Fruit fly (Drosophila melanogaster): ENCODE results near the gene NimC4.
A peak's percentile ranks its signal among the peaks of the same experiment; 100 is the strongest.

NimC4 gene

dm6 chr2L:14024051-14024745, 23.2 kb upstream of the NimC4 start (continued):
- no peak for TF ChIP-seq hth (optimal IDR thresholded peaks at IDR 0.05)
- TF ChIP-seq slp2 (GFP tag; optimal IDR thresholded peaks at IDR 0.05) = peak; percentile 99
- no peak for TF ChIP-seq hbn (GFP tag; IDR thresholded peaks at IDR 0.05; ENCODE audit: partially characterized antibody)
- peak in 1 of 2 experiments; percentile 69 for TF ChIP-seq Trl (optimal IDR thresholded peaks at IDR 0.05)
- peak; percentile 100 for TF ChIP-seq Trl (GFP tag; optimal IDR thresholded peaks at IDR 0.05)
- TF ChIP-seq br (optimal IDR thresholded peaks at IDR 0.05) = no peak
- TF ChIP-seq CG13287 (GFP tag; IDR thresholded peaks at IDR 0.05; ENCODE audit: partially characterized antibody) = no peak
- peak; percentile 0 for TF ChIP-seq Elba2 (GFP tag; optimal IDR thresholded peaks at IDR 0.05)
- TF ChIP-seq CG4854 (GFP tag; optimal IDR thresholded peaks at IDR 0.05) = peak; percentile 99
- TF ChIP-seq NC2α (GFP tag; optimal IDR thresholded peaks at IDR 0.05) = peak; percentile 100
- TF ChIP-seq CG43689 (GFP tag; IDR thresholded peaks at IDR 0.05) = peak; percentile 99
- peak; percentile 98 for TF ChIP-seq CG17186 (GFP tag; optimal IDR thresholded peaks at IDR 0.05)
- peak; percentile 100 for TF ChIP-seq Asciz (GFP tag; optimal IDR thresholded peaks at IDR 0.05)
- TF ChIP-seq chn (GFP tag; optimal IDR thresholded peaks at IDR 0.05) = peak; percentile 96
- TF ChIP-seq esg (GFP tag; conservative IDR thresholded peaks at IDR 0.05) = peak; percentile 81
- peak; percentile 88 for TF ChIP-seq CG10267 (tag; optimal IDR thresholded peaks at IDR 0.05)
- TF ChIP-seq chinmo (GFP tag; IDR thresholded peaks at IDR 0.05; ENCODE audit: partially characterized antibody) = peak; percentile 93; the same call in 2 of the 4 replicates
- peak; percentile 99 for TF ChIP-seq btn (GFP tag; optimal IDR thresholded peaks at IDR 0.05)
- TF ChIP-seq az2 (GFP tag; optimal IDR thresholded peaks at IDR 0.05) = peak; percentile 90
- TF ChIP-seq NC2β (GFP tag; optimal IDR thresholded peaks at IDR 0.05) = peak; percentile 100
- TF ChIP-seq CG3065 (GFP tag; optimal IDR thresholded peaks at IDR 0.05) = peak; percentile 99
- peak; percentile 84 for TF ChIP-seq CG3995 (GFP tag; optimal IDR thresholded peaks at IDR 0.05)
- TF ChIP-seq ro (GFP tag; IDR thresholded peaks at IDR 0.05) = peak; percentile 95
- peak; percentile 87 for TF ChIP-seq ssp (GFP tag; IDR thresholded peaks at IDR 0.05)
- peak; percentile 88 for TF ChIP-seq Drgx (GFP tag; IDR thresholded peaks at IDR 0.05)
- TF ChIP-seq CG16813 (GFP tag; IDR thresholded peaks at IDR 0.05; ENCODE audit: partially characterized antibody) = no peak
- peak; percentile 98 for TF ChIP-seq danr (GFP tag; IDR thresholded peaks at IDR 0.05)
- peak; percentile 95 for TF ChIP-seq ab (GFP tag; optimal IDR thresholded peaks at IDR 0.05)
- peak; percentile 99 to 100 for TF ChIP-seq chif (GFP tag; optimal IDR thresholded peaks at IDR 0.05)
- TF ChIP-seq CG12155 (GFP tag; optimal IDR thresholded peaks at IDR 0.05) = peak; percentile 94
- TF ChIP-seq Oaz (GFP tag; IDR thresholded peaks at IDR 0.05) = peak; percentile 94
- peak; percentile 95 for TF ChIP-seq vfl (GFP tag; optimal IDR thresholded peaks at IDR 0.05)
- TF ChIP-seq eyg (GFP tag; optimal IDR thresholded peaks at IDR 0.05) = peak; percentile 100
- peak; percentile 98 for TF ChIP-seq mam (GFP tag; optimal IDR thresholded peaks at IDR 0.05)
- TF ChIP-seq sisA (GFP tag; IDR thresholded peaks at IDR 0.05) = peak; percentile 89
- peak; percentile 100 for TF ChIP-seq mirr (GFP tag; optimal IDR thresholded peaks at IDR 0.05)
- peak; percentile 92 for TF ChIP-seq Ets97D (GFP tag; optimal IDR thresholded peaks at IDR 0.05)
- peak; percentile 95 for TF ChIP-seq tin (GFP tag; optimal IDR thresholded peaks at IDR 0.05)
- TF ChIP-seq sim (GFP tag; IDR thresholded peaks at IDR 0.05) = peak; percentile 99
- peak; percentile 88 for TF ChIP-seq CG4404 (GFP tag; IDR thresholded peaks at IDR 0.05)
- peak; percentile 99 for TF ChIP-seq CG9609 (GFP tag; optimal IDR thresholded peaks at IDR 0.05)
- peak; percentile 100 for TF ChIP-seq CG10431 (GFP tag; optimal IDR thresholded peaks at IDR 0.05)
- TF ChIP-seq CG3163 (GFP tag; optimal IDR thresholded peaks at IDR 0.05) = peak; percentile 95
- peak; percentile 98 for TF ChIP-seq psq (GFP tag; optimal IDR thresholded peaks at IDR 0.05)
- TF ChIP-seq CG6272 (GFP tag; IDR thresholded peaks at IDR 0.05) = peak; percentile 41
- peak; percentile 98 for TF ChIP-seq Dad (GFP tag; optimal IDR thresholded peaks at IDR 0.05)
- peak; percentile 88 for TF ChIP-seq Chrac-16 (GFP tag; optimal IDR thresholded peaks at IDR 0.05)
- TF ChIP-seq CG15514 (GFP tag; optimal IDR thresholded peaks at IDR 0.05) = peak; percentile 96
- no peak for TF ChIP-seq Dll (GFP tag; IDR thresholded peaks at IDR 0.05; ENCODE audit: partially characterized antibody)
- peak; percentile 30; the same call in 1 of the 3 replicates for TF ChIP-seq HLH4C (GFP tag; IDR thresholded peaks at IDR 0.05; ENCODE audit: partially characterized antibody)
